Worm (Caenorhabditis elegans): ENCODE measurements around the gene tag-278.

The tag-278 gene

ce11 chrX:3705319-3705718 is 16.3 kb upstream of the tag-278 start:
- TF ChIP-seq C16A3.4 (tag; optimal IDR thresholded peaks at IDR 0.05) = no peak
- TF ChIP-seq lin-14 (GFP tag; optimal IDR thresholded peaks at IDR 0.05) = peak; percentile 47
- TF ChIP-seq hlh-4 (tag; optimal IDR thresholded peaks at IDR 0.05) = no peak
- no peak for TF ChIP-seq snpc-4 (tag; optimal IDR thresholded peaks at IDR 0.05)
- TF ChIP-seq nhr-71 (tag; optimal IDR thresholded peaks at IDR 0.05) = peak; percentile 39
- no peak for TF ChIP-seq nhr-76 (tag; optimal IDR thresholded peaks at IDR 0.05)
- peak; percentile 24 for TF ChIP-seq unc-86 (tag; optimal IDR thresholded peaks at IDR 0.05)
- no peak for TF ChIP-seq pqm-1 (tag; optimal IDR thresholded peaks at IDR 0.05)
- no peak for TF ChIP-seq aly-2 (tag; optimal IDR thresholded peaks at IDR 0.05)
- TF ChIP-seq vab-15 (tag; optimal IDR thresholded peaks at IDR 0.05) = no peak
- TF ChIP-seq fkh-8 (tag; optimal IDR thresholded peaks at IDR 0.05) = peak; percentile 43
- TF ChIP-seq aha-1 (tag; optimal IDR thresholded peaks at IDR 0.05) = no peak
- TF ChIP-seq nhr-85 (tag) = no peak
- TF ChIP-seq dsc-1 (tag; optimal IDR thresholded peaks at IDR 0.05) = no peak
- no peak for TF ChIP-seq nhr-19 (GFP tag; conservative IDR thresholded peaks at IDR 0.05)
- TF ChIP-seq rnt-1 (tag; optimal IDR thresholded peaks at IDR 0.05) = peak; percentile 1
- TF ChIP-seq nhr-11 (tag; optimal IDR thresholded peaks at IDR 0.05) = no peak
- TF ChIP-seq tlp-1 (tag; optimal IDR thresholded peaks at IDR 0.05) = no peak
- TF ChIP-seq fkh-10 (GFP tag; optimal IDR thresholded peaks at IDR 0.05) = no peak
- no peak for TF ChIP-seq ama-1 (optimal IDR thresholded peaks at IDR 0.05)
- TF ChIP-seq blmp-1 (tag; optimal IDR thresholded peaks at IDR 0.05) = no peak
- no peak for TF ChIP-seq skn-1 (tag; optimal IDR thresholded peaks at IDR 0.05)
- no peak for TF ChIP-seq ces-1 (GFP tag; optimal IDR thresholded peaks at IDR 0.05)
- TF ChIP-seq Y116A8C.19 (tag; optimal IDR thresholded peaks at IDR 0.05; ENCODE audit: borderline replicate concordance) = no peak
- TF ChIP-seq sox-4 (tag; optimal IDR thresholded peaks at IDR 0.05) = no peak
- TF ChIP-seq snu-23 (GFP tag; optimal IDR thresholded peaks at IDR 0.05) = no peak
- no peak for TF ChIP-seq mdl-1 (tag; optimal IDR thresholded peaks at IDR 0.05)
- no peak for TF ChIP-seq tbx-2 (tag; optimal IDR thresholded peaks at IDR 0.05)
- TF ChIP-seq nhr-237 (tag; optimal IDR thresholded peaks at IDR 0.05) = no peak
- TF ChIP-seq hlh-17 (GFP tag; optimal IDR thresholded peaks at IDR 0.05; ENCODE audit: borderline replicate concordance) = no peak
- no peak for TF ChIP-seq swsn-7 (tag; optimal IDR thresholded peaks at IDR 0.05)
- TF ChIP-seq ceh-8 (GFP tag; optimal IDR thresholded peaks at IDR 0.05) = no peak
- no peak for TF ChIP-seq lin-39 (tag; optimal IDR thresholded peaks at IDR 0.05)
- no peak for TF ChIP-seq ceh-90 (tag; optimal IDR thresholded peaks at IDR 0.05)
- no peak for TF ChIP-seq mep-1 (tag; optimal IDR thresholded peaks at IDR 0.05)
- TF ChIP-seq efl-1 (optimal IDR thresholded peaks at IDR 0.05) = no peak
- TF ChIP-seq efl-1 (GFP tag; optimal IDR thresholded peaks at IDR 0.05 in 1 of 2) = no peak
- no peak for TF ChIP-seq ztf-4 (tag; optimal IDR thresholded peaks at IDR 0.05)
- TF ChIP-seq nhr-84 (tag; optimal IDR thresholded peaks at IDR 0.05) = no peak
- TF ChIP-seq mef-2 (tag; optimal IDR thresholded peaks at IDR 0.05) = no peak

ce11 chrX:3701861-3702260 is 12.9 kb upstream of the tag-278 start:
- no peak for TF ChIP-seq nhr-90 (tag; optimal IDR thresholded peaks at IDR 0.05; ENCODE audit: poor library complexity)
- TF ChIP-seq blmp-1 (tag; optimal IDR thresholded peaks at IDR 0.05) = no peak
- no peak for TF ChIP-seq snpc-4 (tag; optimal IDR thresholded peaks at IDR 0.05)
- no peak for TF ChIP-seq mef-2 (tag; optimal IDR thresholded peaks at IDR 0.05)
- no peak for TF ChIP-seq nhr-84 (tag; optimal IDR thresholded peaks at IDR 0.05)
- TF ChIP-seq swsn-7 (tag; optimal IDR thresholded peaks at IDR 0.05) = no peak
- TF ChIP-seq nhr-237 (tag; optimal IDR thresholded peaks at IDR 0.05) = no peak

- TF ChIP-seq C16A3.4 (tag; optimal IDR thresholded peaks at IDR 0.05) (peak; percentile 57), ceh-82 (tag; optimal IDR thresholded peaks at IDR 0.05) (peak; percentile 44 to 66 (median 48)), efl-1 (optimal IDR thresholded peaks at IDR 0.05) (peak; percentile 26 to 29), efl-1 (GFP tag; optimal IDR thresholded peaks at IDR 0.05 in 1 of 2) (peak in 1 of 2 experiments; percentile 94), ceh-8 (GFP tag; optimal IDR thresholded peaks at IDR 0.05) (peak; percentile 72), C34B4.2 (tag; optimal IDR thresholded peaks at IDR 0.05) (no peak), mep-1 (tag; optimal IDR thresholded peaks at IDR 0.05) (peak; percentile 58), xbp-1 (tag; optimal IDR thresholded peaks at IDR 0.05) (peak; percentile 68), lin-15B (tag; optimal IDR thresholded peaks at IDR 0.05) (no peak), dsc-1 (tag; optimal IDR thresholded peaks at IDR 0.05) (peak; percentile 81), mab-9 (GFP tag; IDR thresholded peaks at IDR 0.05) (peak; percentile 63; the same call in 1 of the 2 replicates), aha-1 (tag; optimal IDR thresholded peaks at IDR 0.05) (no peak), rnt-1 (tag; optimal IDR thresholded peaks at IDR 0.05) (peak; percentile 69), ceh-63 (GFP tag; optimal IDR thresholded peaks at IDR 0.05) (no peak), mef-2 (tag; optimal IDR thresholded peaks at IDR 0.05) (no peak), unc-98 (GFP tag; IDR thresholded peaks at IDR 0.05) (no peak), ces-1 (GFP tag; optimal IDR thresholded peaks at IDR 0.05) (no peak), vab-15 (tag; optimal IDR thresholded peaks at IDR 0.05) (no peak), skn-1 (tag; optimal IDR thresholded peaks at IDR 0.05) (peak; percentile 50), pag-3 (tag; optimal IDR thresholded peaks at IDR 0.05; ENCODE audit: borderline replicate concordance, insufficient read depth) (no peak), lsy-2 (tag; optimal IDR thresholded peaks at IDR 0.05) (peak; percentile 55 to 60), efl-3 (GFP tag; optimal IDR thresholded peaks at IDR 0.05) (no peak), ztf-4 (tag; optimal IDR thresholded peaks at IDR 0.05) (no peak)
These were observed 8.6 kb upstream of the tag-278 start for ce11 chrX:3697623-3698022.

Data from whole organism, L1 larva.